Fruit fly (Drosophila melanogaster) whole organism, pupa: ENCODE measurements around the gene Vps45.

Experiments used
- CG13204 ChIP-seq: fragments of 200-800 bp; sonication (Bioruptor generic); optimal IDR thresholded peaks from 2 replicates; lab custom pipeline; 2018; ENCODE audit warnings: missing biosample characterization, mild to moderate bottlenecking, missing genetic modification characterization, moderate library complexity
- CG15710 ChIP-seq: fragments of 200-800 bp; sonication (Bioruptor generic); optimal IDR thresholded peaks from 2 replicates; lab custom pipeline; 2018; ENCODE audit warnings: missing biosample characterization, mild to moderate bottlenecking, missing genetic modification characterization, moderate library complexity
- CG17806 ChIP-seq: fragments of 200-800 bp; sonication (Bioruptor generic); optimal IDR thresholded peaks from 2 replicates; lab custom pipeline; 2018; ENCODE audit warnings: missing biosample characterization, mild to moderate bottlenecking, missing genetic modification characterization, moderate library complexity
- CG32121 ChIP-seq: fragments of 200-800 bp; sonication (Bioruptor generic); IDR thresholded peaks from 2 replicates; pipeline ENCODE4 v1.3.6; 2022; ENCODE audit warnings: missing biosample characterization, missing genetic modification characterization
- CG34367 ChIP-seq: fragments of 200-800 bp; sonication (Bioruptor generic); optimal IDR thresholded peaks from 2 replicates; lab custom pipeline; 2018; ENCODE audit warnings: missing biosample characterization, mild to moderate bottlenecking, missing genetic modification characterization
- CG4496 ChIP-seq: fragments of 200-800 bp; sonication (Bioruptor generic); IDR thresholded peaks from 3 replicates; pipeline ENCODE4 v1.3.6; 2022; ENCODE audit warnings: missing biosample characterization, missing genetic modification characterization
- CG8159 ChIP-seq: fragments of 200-800 bp; sonication (Bioruptor generic); optimal IDR thresholded peaks from 3 replicates; lab custom pipeline; 2018; ENCODE audit warnings: missing biosample characterization, mild to moderate bottlenecking, missing genetic modification characterization, moderate library complexity
- CG9948 ChIP-seq: fragments of 200-800 bp; sonication (Bioruptor generic); optimal IDR thresholded peaks from 2 replicates; lab custom pipeline; 2018; ENCODE audit warnings: missing biosample characterization, mild to moderate bottlenecking, missing genetic modification characterization, moderate library complexity
- fd96Ca ChIP-seq: fragments of 200-800 bp; sonication (Bioruptor generic); IDR thresholded peaks from 3 replicates; pipeline ENCODE4 v1.3.6; 2022; ENCODE audit warnings: missing biosample characterization, missing genetic modification characterization
- rn ChIP-seq: fragments of 200-800 bp; sonication (Bioruptor generic); IDR thresholded peaks from 2 replicates; pipeline ENCODE4 v1.3.6; 2022; ENCODE audit warnings: missing biosample characterization, missing genetic modification characterization

dm6 chr3R:9603022-9603942 is 39.6 kb downstream of the Vps45 start:
- no peak for TF ChIP-seq CG13204 (GFP tag; lab: Kevin White, UChicago)
- TF ChIP-seq CG9948 (tag; lab: Kevin White, UChicago): no peak
- TF ChIP-seq CG34367: no peak
- no peak for TF ChIP-seq CG15710 (tag; lab: Kevin White, UChicago)
- TF ChIP-seq CG32121 (GFP tag; lab: Robert Waterston, UW): no peak
- no peak for TF ChIP-seq rn (GFP tag; lab: Robert Waterston, UW)
- TF ChIP-seq CG17806 (tag; lab: Kevin White, UChicago): no peak
- no peak for TF ChIP-seq CG4496 (GFP tag; lab: Robert Waterston, UW)
- TF ChIP-seq CG8159 (tag; lab: Kevin White, UChicago): no peak
- no peak for TF ChIP-seq fd96Ca (GFP tag; lab: Robert Waterston, UW)
